Fruit fly (Drosophila melanogaster): Measurements from ENCODE around the gene vnc.

vnc gene

dm6 chr3L:9972007-9972856 is at the start of gene vnc, which contains the start of the genes CG6674 and CG42455 (continued):
- TF ChIP-seq Hr78 (GFP tag; optimal IDR thresholded peaks at IDR 0.05) (no peak), repo (GFP tag; optimal IDR thresholded peaks at IDR 0.05) (no peak), CG31441 (GFP tag; IDR thresholded peaks at IDR 0.05) (0 out of 2 replicates have a peak, but pooled peaks have one; percentile 12), pho (GFP tag; optimal IDR thresholded peaks at IDR 0.05) (peak; percentile 33), gcm2 (GFP tag; optimal IDR thresholded peaks at IDR 0.05) (no peak), CG4707 (GFP tag; optimal IDR thresholded peaks at IDR 0.05) (no peak), jumu (GFP tag; optimal IDR thresholded peaks at IDR 0.05) (no peak), Dek (tag; optimal IDR thresholded peaks at IDR 0.05) (no peak), unc-4 (GFP tag; IDR thresholded peaks at IDR 0.05; ENCODE audit: partially characterized antibody) (no peak), sr (GFP tag; IDR thresholded peaks at IDR 0.05) (no peak), otp (GFP tag; IDR thresholded peaks at IDR 0.05) (no peak), slp2 (GFP tag; optimal IDR thresholded peaks at IDR 0.05) (no peak), CG4854 (GFP tag; optimal IDR thresholded peaks at IDR 0.05) (no peak), Ravus (GFP tag; IDR thresholded peaks at IDR 0.05) (no peak), BEAF-32 (GFP tag; optimal IDR thresholded peaks at IDR 0.05) (peak; percentile 25), pzg (GFP tag; optimal IDR thresholded peaks at IDR 0.05) (peak; percentile 55), CG11398 (GFP tag; optimal IDR thresholded peaks at IDR 0.05) (no peak), CG12219 (GFP tag; optimal IDR thresholded peaks at IDR 0.05) (no peak), CG1233 (GFP tag; optimal IDR thresholded peaks at IDR 0.05) (no peak), CG9932 (GFP tag; IDR thresholded peaks at IDR 0.05) (peak; percentile 55; the same call in 1 of the 2 replicates), Mad (GFP tag; optimal IDR thresholded peaks at IDR 0.05) (no peak), nerfin-1 (tag; optimal IDR thresholded peaks at IDR 0.05) (no peak), YL-1 (GFP tag; optimal IDR thresholded peaks at IDR 0.05) (peak; percentile 52), CG15479 (GFP tag; optimal IDR thresholded peaks at IDR 0.05) (no peak), CG8359 (GFP tag; optimal IDR thresholded peaks at IDR 0.05; ENCODE audit: borderline replicate concordance) (no peak), Asciz (GFP tag; optimal IDR thresholded peaks at IDR 0.05) (no peak), Poxn (GFP tag; IDR thresholded peaks at IDR 0.05) (no peak), pan (optimal IDR thresholded peaks at IDR 0.05) (no peak), pan (GFP tag; optimal IDR thresholded peaks at IDR 0.05 in 1 of 2, IDR thresholded peaks at IDR 0.05 in 1 of 2) (no peak), grn (GFP tag; optimal IDR thresholded peaks at IDR 0.05) (peak; percentile 44), CG34224 (GFP tag; IDR thresholded peaks at IDR 0.05; ENCODE audit: partially characterized antibody) (no peak), pita (GFP tag; optimal IDR thresholded peaks at IDR 0.05) (no peak), GATAe (GFP tag; conservative IDR thresholded peaks at IDR 0.05) (no peak), Dip2 (GFP tag; IDR thresholded peaks at IDR 0.05) (no peak), CG17186 (GFP tag; optimal IDR thresholded peaks at IDR 0.05) (peak; percentile 12), CG3838 (GFP tag; optimal IDR thresholded peaks at IDR 0.05) (no peak), Dp (GFP tag; optimal IDR thresholded peaks at IDR 0.05) (peak; percentile 7), ewg (GFP tag; optimal IDR thresholded peaks at IDR 0.05) (peak; percentile 0), CoRest (tag; optimal IDR thresholded peaks at IDR 0.05) (no peak), CG6854 (GFP tag; optimal IDR thresholded peaks at IDR 0.05) (no peak), trh (GFP tag; optimal IDR thresholded peaks at IDR 0.05) (peak; percentile 20), CG5953 (GFP tag; IDR thresholded peaks at IDR 0.05) (no peak), sima (GFP tag; optimal IDR thresholded peaks at IDR 0.05) (no peak), al (GFP tag; IDR thresholded peaks at IDR 0.05) (no peak), Gsc (GFP tag; IDR thresholded peaks at IDR 0.05) (no peak), wor (GFP tag; IDR thresholded peaks at IDR 0.05) (no peak), CG16813 (GFP tag; IDR thresholded peaks at IDR 0.05; ENCODE audit: partially characterized antibody) (no peak), lbe (GFP tag; optimal IDR thresholded peaks at IDR 0.05) (no peak), crp (GFP tag; optimal IDR thresholded peaks at IDR 0.05) (peak; percentile 35 to 85)

All from whole organism, embryonic.